Worm (Caenorhabditis elegans): ENCODE measurements around the gene F22F1.2.

Gene F22F1.2

ce11 chrX:8150621-8151020 is at the start of gene F22F1.2:
TSS of gene F22F1.2 (minus strand) at chrX:8150721.
- TF ChIP-seq nhr-77 (tag; optimal IDR thresholded peaks at IDR 0.05) = no peak
- TF ChIP-seq daf-12 (tag; optimal IDR thresholded peaks at IDR 0.05) = no peak
- TF ChIP-seq nhr-23 (tag; optimal IDR thresholded peaks at IDR 0.05) = no peak
- TF ChIP-seq mdl-1 (tag; optimal IDR thresholded peaks at IDR 0.05) = no peak
- no peak for TF ChIP-seq R02D3.7 (tag; optimal IDR thresholded peaks at IDR 0.05)
- no peak for TF ChIP-seq ama-1 (optimal IDR thresholded peaks at IDR 0.05)
- TF ChIP-seq pha-4 (tag; optimal IDR thresholded peaks at IDR 0.05) = no peak
- no peak for TF ChIP-seq nfya-1 (tag; optimal IDR thresholded peaks at IDR 0.05; ENCODE audit: insufficient read depth)
- no peak for TF ChIP-seq elt-3 (tag; optimal IDR thresholded peaks at IDR 0.05)
- no peak for TF ChIP-seq egl-5 (tag; optimal IDR thresholded peaks at IDR 0.05)
- TF ChIP-seq unc-39 (tag; optimal IDR thresholded peaks at IDR 0.05) = no peak

DNA sequence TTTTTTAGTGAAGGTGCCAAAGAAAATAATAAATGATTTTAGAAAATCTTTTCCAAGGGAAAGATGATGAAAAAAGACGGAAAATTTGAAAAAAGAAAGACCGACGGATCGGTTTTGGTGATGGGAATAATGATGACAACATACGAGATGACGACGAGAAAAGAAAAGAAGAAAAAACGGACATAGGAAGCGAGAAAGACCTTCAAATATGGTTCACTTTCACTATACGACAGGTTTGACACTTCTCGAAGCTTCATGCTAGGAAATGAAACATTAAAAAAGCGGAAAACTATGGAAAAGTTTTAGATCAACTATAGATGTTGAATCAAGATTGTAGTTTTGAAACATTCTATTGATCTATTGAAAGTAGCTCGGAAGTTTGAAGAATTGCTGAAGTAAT is 49.7 kb upstream of the F22F1.2 start:
- TF ChIP-seq nhr-25 (tag; optimal IDR thresholded peaks at IDR 0.05) (peak; percentile 81), ztf-4 (tag; optimal IDR thresholded peaks at IDR 0.05) (no peak), nhr-23 (tag; optimal IDR thresholded peaks at IDR 0.05) (peak; percentile 65), snpc-4 (tag; optimal IDR thresholded peaks at IDR 0.05) (no peak)

- TF ChIP-seq ceh-9 (tag; optimal IDR thresholded peaks at IDR 0.05) = no peak
- no peak for TF ChIP-seq nhr-28 (tag; optimal IDR thresholded peaks at IDR 0.05)
- no peak for TF ChIP-seq jun-1 (tag; optimal IDR thresholded peaks at IDR 0.05)
- TF ChIP-seq pha-4 (tag; optimal IDR thresholded peaks at IDR 0.05) = peak; percentile 4
- TF ChIP-seq skn-1 (tag; optimal IDR thresholded peaks at IDR 0.05) = no peak
- TF ChIP-seq nhr-77 (tag; optimal IDR thresholded peaks at IDR 0.05) = no peak
- TF ChIP-seq unc-62 (GFP tag; optimal IDR thresholded peaks at IDR 0.05) = no peak
- no peak for TF ChIP-seq snpc-4 (tag; optimal IDR thresholded peaks at IDR 0.05)
- no peak for TF ChIP-seq lsy-12 (tag; optimal IDR thresholded peaks at IDR 0.05)
- TF ChIP-seq mdl-1 (tag; optimal IDR thresholded peaks at IDR 0.05) = no peak
- no peak for TF ChIP-seq nhr-11 (tag; optimal IDR thresholded peaks at IDR 0.05)
- TF ChIP-seq unc-39 (tag; optimal IDR thresholded peaks at IDR 0.05) = no peak
- no peak for TF ChIP-seq sea-2 (GFP tag; optimal IDR thresholded peaks at IDR 0.05)
- TF ChIP-seq elt-3 (tag; optimal IDR thresholded peaks at IDR 0.05) = no peak
- no peak for TF ChIP-seq nhr-43 (tag; optimal IDR thresholded peaks at IDR 0.05; ENCODE audit: poor library complexity, severe bottlenecking)
- TF ChIP-seq pqm-1 (tag; optimal IDR thresholded peaks at IDR 0.05) = no peak
- no peak for TF ChIP-seq ceh-16 (tag; optimal IDR thresholded peaks at IDR 0.05)
- TF ChIP-seq ceh-28 (tag; optimal IDR thresholded peaks at IDR 0.05) = peak; percentile 16
- no peak for TF ChIP-seq aly-2 (tag; optimal IDR thresholded peaks at IDR 0.05)
- TF ChIP-seq lin-15B (tag; optimal IDR thresholded peaks at IDR 0.05) = no peak
- no peak for TF ChIP-seq nhr-12 (tag; optimal IDR thresholded peaks at IDR 0.05)
- TF ChIP-seq ztf-11 (tag; optimal IDR thresholded peaks at IDR 0.05) = no peak
- no peak for TF ChIP-seq R02D3.7 (tag; optimal IDR thresholded peaks at IDR 0.05)
- no peak for TF ChIP-seq nhr-67 (tag; optimal IDR thresholded peaks at IDR 0.05)
- peak; percentile 18 for TF ChIP-seq egl-5 (tag; optimal IDR thresholded peaks at IDR 0.05)
- peak; percentile 2 for TF ChIP-seq ama-1 (optimal IDR thresholded peaks at IDR 0.05)
- TF ChIP-seq mml-1 (tag; optimal IDR thresholded peaks at IDR 0.05) = no peak
- TF ChIP-seq elt-2 (tag; optimal IDR thresholded peaks at IDR 0.05) = peak; percentile 56
- no peak for TF ChIP-seq nhr-25 (tag; optimal IDR thresholded peaks at IDR 0.05)
- TF ChIP-seq nhr-237 (tag; optimal IDR thresholded peaks at IDR 0.05) = no peak
These were observed 42.7 kb upstream of the F22F1.2 start for ce11 chrX:8193213-8193612.

DNA sequence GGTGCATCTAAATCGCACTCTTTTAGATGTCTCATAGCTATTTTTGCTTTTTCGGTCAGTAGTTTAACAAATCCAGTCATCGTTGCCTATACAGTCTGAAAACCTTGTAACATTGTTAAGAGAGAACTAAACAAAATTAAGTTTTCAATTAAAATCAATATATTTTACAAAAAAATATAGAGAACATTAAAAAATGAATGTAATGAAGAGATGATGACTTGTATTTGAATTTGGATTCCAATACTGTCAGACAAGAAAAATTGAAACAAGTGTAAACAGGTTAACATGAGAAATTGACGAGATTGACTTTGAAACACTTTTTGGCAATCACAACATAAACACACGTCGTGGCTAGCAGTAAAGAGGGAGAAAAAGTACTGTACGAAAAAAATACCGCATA is 34.5 kb upstream of the F22F1.2 start, which contains the start of gene C17H11.5:
C17H11.5 (minus strand) TSS at position 101 of the 400 bp plus-strand sequence.
- TF ChIP-seq lin-39 (tag; optimal IDR thresholded peaks at IDR 0.05) (no peak), ama-1 (optimal IDR thresholded peaks at IDR 0.05) (no peak), ceh-28 (tag; optimal IDR thresholded peaks at IDR 0.05) (no peak), nhr-77 (tag; optimal IDR thresholded peaks at IDR 0.05) (no peak), fos-1 (tag; optimal IDR thresholded peaks at IDR 0.05) (no peak), ceh-16 (tag; optimal IDR thresholded peaks at IDR 0.05) (no peak), ztf-11 (tag; optimal IDR thresholded peaks at IDR 0.05) (no peak), nhr-67 (tag; optimal IDR thresholded peaks at IDR 0.05) (no peak), nhr-28 (tag; optimal IDR thresholded peaks at IDR 0.05) (no peak), zag-1 (tag; optimal IDR thresholded peaks at IDR 0.05) (no peak), egl-27 (tag; optimal IDR thresholded peaks at IDR 0.05) (no peak), nhr-12 (tag; optimal IDR thresholded peaks at IDR 0.05) (no peak), ZK546.5 (tag; optimal IDR thresholded peaks at IDR 0.05) (no peak), nhr-23 (tag; optimal IDR thresholded peaks at IDR 0.05) (no peak), hmg-11 (tag; optimal IDR thresholded peaks at IDR 0.05) (no peak), mml-1 (tag; optimal IDR thresholded peaks at IDR 0.05) (no peak)

Measured in whole organism, L3 larva.